Worm (Caenorhabditis elegans): ENCODE data around the gene Y73B6BL.23.

The Y73B6BL.23 gene

DNA sequence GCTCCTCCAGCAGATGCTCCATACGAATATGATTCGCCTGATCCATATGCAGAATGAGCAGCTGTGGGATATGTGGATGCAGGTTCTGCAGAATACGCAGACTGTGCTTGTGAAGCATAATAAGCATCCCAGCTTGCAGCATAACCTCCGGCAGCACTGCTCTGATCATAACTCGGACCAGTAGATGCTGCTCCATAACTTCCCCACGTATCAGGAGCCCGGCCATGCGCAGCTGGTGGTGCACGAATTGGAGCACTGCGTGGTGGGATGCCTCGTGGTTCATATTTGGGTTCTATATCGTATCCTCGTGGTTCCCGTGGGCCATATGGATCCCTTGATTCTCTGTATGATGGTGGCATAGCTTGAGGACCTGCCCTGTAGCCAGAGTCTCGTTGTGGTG lies 45.2 kb downstream of the Y73B6BL.23 start:
- TF ChIP-seq madf-2 (tag; optimal IDR thresholded peaks at IDR 0.05) (no peak), ets-4 (tag; optimal IDR thresholded peaks at IDR 0.05) (no peak), pros-1 (tag; optimal IDR thresholded peaks at IDR 0.05) (no peak), pha-4 (tag; optimal IDR thresholded peaks at IDR 0.05) (no peak), ceh-24 (tag; optimal IDR thresholded peaks at IDR 0.05) (no peak), lim-6 (tag; optimal IDR thresholded peaks at IDR 0.05) (no peak), sdc-2 (tag; optimal IDR thresholded peaks at IDR 0.05) (no peak), unc-3 (GFP tag; conservative IDR thresholded peaks at IDR 0.05) (no peak), unc-3 (tag; optimal IDR thresholded peaks at IDR 0.05) (no peak), fkh-10 (GFP tag; optimal IDR thresholded peaks at IDR 0.05) (no peak), hlh-30 (tag; optimal IDR thresholded peaks at IDR 0.05; ENCODE audit: insufficient read depth) (no peak), ceh-18 (tag; optimal IDR thresholded peaks at IDR 0.05) (no peak), ceh-9 (tag; optimal IDR thresholded peaks at IDR 0.05) (no peak), unc-42 (tag; optimal IDR thresholded peaks at IDR 0.05) (no peak), C08G9.2 (tag; optimal IDR thresholded peaks at IDR 0.05) (no peak), pag-3 (tag; optimal IDR thresholded peaks at IDR 0.05; ENCODE audit: borderline replicate concordance) (no peak), ceh-14 (tag; optimal IDR thresholded peaks at IDR 0.05) (no peak), ama-1 (optimal IDR thresholded peaks at IDR 0.05) (no peak), ztf-16 (tag; optimal IDR thresholded peaks at IDR 0.05) (no peak), sox-2 (GFP tag; IDR thresholded peaks at IDR 0.05) (no peak), K09A11.1 (tag; optimal IDR thresholded peaks at IDR 0.05; ENCODE audit: insufficient read depth) (no peak)

DNA sequence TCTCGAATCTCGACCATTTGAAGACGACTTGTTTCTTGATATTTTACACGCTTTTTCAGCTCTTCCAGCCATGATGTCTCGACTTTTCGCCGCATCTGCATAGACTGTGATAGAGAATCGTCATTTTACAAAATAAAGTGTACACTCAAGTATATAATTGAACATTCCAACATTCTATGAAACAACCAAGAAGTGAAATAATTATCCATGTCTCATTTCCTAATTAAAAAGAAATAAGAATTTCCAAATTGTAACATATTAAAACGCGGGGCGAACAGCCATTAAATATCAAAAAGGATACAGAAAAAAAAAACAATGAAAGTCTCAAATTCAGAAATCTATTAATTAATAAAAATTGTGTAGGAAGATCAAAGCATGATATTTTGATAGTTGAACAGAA lies 45.9 kb downstream of the Y73B6BL.23 start, which contains the start of gene smg-3:
Gene smg-3 (minus strand): TSS at position 101 of the 400 bp plus-strand sequence.
- TF ChIP-seq ceh-2 (tag; optimal IDR thresholded peaks at IDR 0.05) (no peak), npax-4 (tag; optimal IDR thresholded peaks at IDR 0.05) (no peak), C08G9.2 (tag; optimal IDR thresholded peaks at IDR 0.05) (no peak), ceh-34 (tag; optimal IDR thresholded peaks at IDR 0.05) (no peak), ceh-22 (tag; optimal IDR thresholded peaks at IDR 0.05) (no peak), fkh-10 (GFP tag; optimal IDR thresholded peaks at IDR 0.05) (no peak)

DNA sequence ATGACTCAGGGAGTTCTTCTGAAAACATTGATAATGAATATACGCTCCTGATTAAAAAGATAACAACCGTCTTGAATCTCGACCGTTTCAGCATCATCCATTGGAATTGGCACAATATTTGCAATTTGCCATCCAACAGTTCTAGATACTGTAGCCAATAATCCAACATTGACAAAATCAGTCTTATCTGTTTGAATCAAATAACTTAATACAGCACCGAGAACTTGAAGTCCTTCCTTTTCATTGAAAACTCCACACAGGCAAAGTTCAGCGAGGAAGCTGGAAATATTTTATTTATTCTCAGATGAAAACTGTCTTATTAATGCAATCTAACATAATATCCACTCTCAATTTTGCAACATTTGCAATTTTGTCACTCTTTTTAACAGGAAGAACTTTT lies 46.6 kb downstream of the Y73B6BL.23 start:
- no peak for TF ChIP-seq gmeb-2 (tag; optimal IDR thresholded peaks at IDR 0.05)
- no peak for TF ChIP-seq zip-5 (tag; optimal IDR thresholded peaks at IDR 0.05)
- no peak for TF ChIP-seq hlh-6 (tag; optimal IDR thresholded peaks at IDR 0.05)
- no peak for TF ChIP-seq npax-4 (tag; optimal IDR thresholded peaks at IDR 0.05)
- TF ChIP-seq mec-3 (tag; optimal IDR thresholded peaks at IDR 0.05; ENCODE audit: borderline replicate concordance), result no peak
- no peak for TF ChIP-seq C08G9.2 (tag; optimal IDR thresholded peaks at IDR 0.05)
- no peak for TF ChIP-seq fkh-6 (tag; optimal IDR thresholded peaks at IDR 0.05)
- TF ChIP-seq unc-86 (tag; optimal IDR thresholded peaks at IDR 0.05), result no peak
- TF ChIP-seq pag-3 (tag; optimal IDR thresholded peaks at IDR 0.05; ENCODE audit: borderline replicate concordance), result no peak
- no peak for TF ChIP-seq pha-2 (tag; optimal IDR thresholded peaks at IDR 0.05)
- TF ChIP-seq pqm-1 (tag; optimal IDR thresholded peaks at IDR 0.05), result no peak

DNA sequence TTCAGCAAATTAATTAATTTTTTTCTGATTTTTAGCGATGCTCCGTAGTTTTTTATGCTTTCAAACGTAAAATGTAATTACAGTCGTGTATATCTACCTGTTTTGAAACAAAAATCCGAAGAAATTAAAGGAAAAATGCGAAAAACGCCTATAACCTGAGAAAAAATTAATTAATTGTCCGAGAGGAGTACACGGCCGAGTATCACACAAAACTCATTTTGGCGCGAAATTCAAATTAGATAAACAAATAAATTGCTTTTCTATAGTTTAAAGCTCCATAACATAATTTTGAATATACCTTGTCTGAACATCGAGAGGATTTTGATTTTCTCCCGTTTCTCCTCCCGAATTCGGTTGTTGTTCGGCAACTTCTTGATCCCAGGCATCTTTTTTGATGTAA lies 49.4 kb downstream of the Y73B6BL.23 start:
- TF ChIP-seq ceh-9 (tag; optimal IDR thresholded peaks at IDR 0.05), result no peak
- no peak for TF ChIP-seq fkh-6 (tag; optimal IDR thresholded peaks at IDR 0.05)
- no peak for TF ChIP-seq pat-9 (tag; optimal IDR thresholded peaks at IDR 0.05)
- TF ChIP-seq C38D4.7 (GFP tag; optimal IDR thresholded peaks at IDR 0.05), result no peak
- TF ChIP-seq nfya-1 (tag; optimal IDR thresholded peaks at IDR 0.05), result no peak
- peak; percentile 42 for TF ChIP-seq C08G9.2 (tag; optimal IDR thresholded peaks at IDR 0.05)
- TF ChIP-seq unc-42 (tag; optimal IDR thresholded peaks at IDR 0.05), result peak; percentile 43
- no peak for TF ChIP-seq pag-3 (tag; optimal IDR thresholded peaks at IDR 0.05; ENCODE audit: borderline replicate concordance)
- no peak for TF ChIP-seq elt-4 (tag; optimal IDR thresholded peaks at IDR 0.05)
- no peak for TF ChIP-seq K02D7.2 (tag; optimal IDR thresholded peaks at IDR 0.05)
- TF ChIP-seq syd-9 (tag; optimal IDR thresholded peaks at IDR 0.05), result no peak
- no peak for TF ChIP-seq T23F11.4 (GFP tag; optimal IDR thresholded peaks at IDR 0.05)
- TF ChIP-seq ceh-2 (tag; optimal IDR thresholded peaks at IDR 0.05), result no peak
- no peak for TF ChIP-seq fax-1 (tag; optimal IDR thresholded peaks at IDR 0.05)
- peak; percentile 56 for TF ChIP-seq ceh-31 (tag; optimal IDR thresholded peaks at IDR 0.05)
- TF ChIP-seq tbx-2 (tag; optimal IDR thresholded peaks at IDR 0.05), result peak; percentile 13
